Worm (Caenorhabditis elegans) whole organism, L4/young adult: ENCODE results near the gene twk-34.

Experiments used
- dao-5 ChIP-seq: sonication (generic microtip); optimal IDR thresholded peaks from 2 replicates; lab custom pipeline; 2016; ENCODE audit warnings: missing genotype, missing genetic modification characterization, moderate library complexity, missing compliant biosample characterization
- him-1 ChIP-seq: sonication (generic microtip); optimal IDR thresholded peaks from 2 replicates; lab custom pipeline; 2016; ENCODE audit warnings: missing genotype, missing genetic modification reagents, missing genetic modification characterization, missing compliant biosample characterization

- TF ChIP-seq him-1 (tag; lab: Kevin White, UChicago) (no peak), dao-5 (tag; lab: Kevin White, UChicago) (no peak)
Measured at ce11 chrV:15758449-15758848, 53.7 kb downstream of the twk-34 start, which contains the start of gene str-9.
